Fruit fly (Drosophila melanogaster) whole organism, embryonic: ENCODE measurements around the gene Ssl2.
A peak's percentile ranks its signal among the peaks of the same experiment; 100 is the strongest.

Experiments used
- ATbp ChIP-seq: fragments of 200-800 bp; sonication (Bioruptor generic); optimal IDR thresholded peaks from 2 replicates; lab custom pipeline; 2017; ENCODE audit warnings: missing biosample characterization, mild to moderate bottlenecking, missing genetic modification characterization, missing genetic modification reagents
- Asciz ChIP-seq: fragments of 200-800 bp; sonication (Bioruptor generic); optimal IDR thresholded peaks from 2 replicates; lab custom pipeline; 2017; ENCODE audit warnings: missing biosample characterization, mild to moderate bottlenecking, missing genetic modification characterization, missing genetic modification reagents
- B-H2 ChIP-seq: fragments of 200-800 bp; sonication (Bioruptor generic); optimal IDR thresholded peaks from 2 replicates; lab custom pipeline; 2018; ENCODE audit warnings: missing biosample characterization, mild to moderate bottlenecking, missing genetic modification characterization
- BEAF-32 ChIP-seq: fragments of 200-800 bp; sonication (Bioruptor generic); optimal IDR thresholded peaks from 3 replicates; lab custom pipeline; 2017; ENCODE audit warnings: missing biosample characterization, missing genetic modification characterization, mild to moderate bottlenecking, moderate library complexity, missing genetic modification reagents
- CG10209 ChIP-seq: fragments of 200-800 bp; sonication (Bioruptor generic); optimal IDR thresholded peaks from 3 replicates; lab custom pipeline; 2017; ENCODE audit warnings: missing biosample characterization, mild to moderate bottlenecking, missing genetic modification characterization, missing genetic modification reagents
- CG1024 ChIP-seq: fragments of 200-800 bp; sonication (Bioruptor generic); IDR thresholded peaks from 2 replicates; pipeline ENCODE4 v1.3.6; 2022; ENCODE audit warnings: missing biosample characterization, missing genetic modification characterization
- CG10321 ChIP-seq: fragments of 200-800 bp; sonication (Bioruptor generic); IDR thresholded peaks from 2 replicates; pipeline ENCODE4 v1.3.6; 2022; ENCODE audit warnings: missing biosample characterization, missing genetic modification characterization
- CG12744 ChIP-seq: fragments of 200-800 bp; sonication (Bioruptor generic); optimal IDR thresholded peaks from 2 replicates; lab custom pipeline; 2016; ENCODE audit warnings: missing biosample characterization, missing genetic modification characterization
- CG13287 ChIP-seq: fragments of 200-800 bp; sonication (Bioruptor generic); IDR thresholded peaks from 2 replicates; pipeline ENCODE4 v1.3.6; 2022; ENCODE audit warnings: missing biosample characterization, missing genetic modification characterization; ENCODE audit not compliant: partially characterized antibody
- CG15601 ChIP-seq: fragments of 200-800 bp; sonication (Bioruptor generic); optimal IDR thresholded peaks from 3 replicates; lab custom pipeline; 2019; ENCODE audit warnings: missing biosample characterization, mild to moderate bottlenecking, missing genetic modification characterization, moderate library complexity
- CG18011 ChIP-seq: fragments of 200-800 bp; sonication (Bioruptor generic); optimal IDR thresholded peaks from 2 replicates; lab custom pipeline; 2017; ENCODE audit warnings: missing biosample characterization, missing genetic modification characterization, mild to moderate bottlenecking, moderate library complexity, missing genotype
- CG2129 ChIP-seq: fragments of 200-800 bp; sonication (Bioruptor generic); IDR thresholded peaks from 2 replicates; pipeline ENCODE4 v1.3.6; 2022; ENCODE audit warnings: missing biosample characterization, missing genetic modification characterization; ENCODE audit not compliant: partially characterized antibody
- CG7786 ChIP-seq: fragments of 200-800 bp; sonication (Bioruptor generic); optimal IDR thresholded peaks from 2 replicates; lab custom pipeline; 2016; ENCODE audit warnings: missing biosample characterization, missing genetic modification characterization
- CG8944 ChIP-seq: fragments of 200-800 bp; sonication (Bioruptor generic); optimal IDR thresholded peaks from 3 replicates; lab custom pipeline; 2016; ENCODE audit warnings: missing biosample characterization, missing genetic modification characterization
- Dll ChIP-seq: fragments of 200-800 bp; sonication (Bioruptor generic); IDR thresholded peaks from 4 replicates; pipeline ENCODE4 v1.3.6; 2022; ENCODE audit warnings: missing biosample characterization, missing genetic modification characterization; ENCODE audit not compliant: partially characterized antibody
- Dp ChIP-seq: fragments of 200-800 bp; sonication (Bioruptor generic); optimal IDR thresholded peaks from 2 replicates; lab custom pipeline; 2018; ENCODE audit warnings: missing biosample characterization, mild to moderate bottlenecking, missing genetic modification characterization, moderate library complexity
- Dref ChIP-seq: fragments of 200-800 bp; sonication (Bioruptor generic); IDR thresholded peaks from 2 replicates; pipeline ENCODE4 v1.3.6; 2022; ENCODE audit warnings: missing biosample characterization, missing genetic modification characterization
- E2f1 ChIP-seq: fragments of 200-800 bp; sonication (Bioruptor generic); IDR thresholded peaks from 2 replicates; pipeline ENCODE4 v1.3.6; 2022; ENCODE audit warnings: missing biosample characterization, missing genetic modification characterization
- MBD-R2 ChIP-seq: fragments of 200-800 bp; sonication (Bioruptor generic); IDR thresholded peaks from 2 replicates; pipeline ENCODE4 v1.3.6; 2022; ENCODE audit warnings: missing biosample characterization, missing genetic modification characterization
- Med ChIP-seq: fragments of 200-800 bp; sonication (Bioruptor generic); peaks from one replicate; lab custom pipeline; 2016; ENCODE audit warnings: missing biosample characterization, missing genetic modification characterization, mild to moderate bottlenecking, inconsistent platforms, moderate library complexity
- NC2α ChIP-seq: fragments of 200-800 bp; sonication (Bioruptor generic); optimal IDR thresholded peaks from 2 replicates; lab custom pipeline; 2016; ENCODE audit warnings: missing biosample characterization, missing genetic modification characterization
- Opbp ChIP-seq: fragments of 200-800 bp; sonication (Bioruptor generic); IDR thresholded peaks from 3 replicates; pipeline ENCODE4 v1.3.6; 2022; ENCODE audit warnings: missing biosample characterization, missing genetic modification characterization; ENCODE audit not compliant: partially characterized antibody
- PHDP ChIP-seq: fragments of 200-800 bp; sonication (Bioruptor generic); optimal IDR thresholded peaks from 3 replicates; lab custom pipeline; 2018; ENCODE audit warnings: missing biosample characterization, mild to moderate bottlenecking, missing genetic modification characterization, moderate library complexity
- Poxn ChIP-seq: fragments of 200-800 bp; sonication (Bioruptor generic); IDR thresholded peaks from 2 replicates; pipeline ENCODE4 v1.3.6; 2022; ENCODE audit warnings: missing biosample characterization, missing genetic modification characterization
- Ravus ChIP-seq: fragments of 200-800 bp; sonication (Bioruptor generic); IDR thresholded peaks from 2 replicates; pipeline ENCODE4 v1.3.6; 2022; ENCODE audit warnings: missing biosample characterization, missing genetic modification characterization
- Rfx ChIP-seq: fragments of 200-800 bp; sonication (Bioruptor generic); IDR thresholded peaks from 2 replicates; pipeline ENCODE4 v1.3.6; 2022; ENCODE audit warnings: missing biosample characterization, missing genetic modification characterization
- Scr ChIP-seq: fragments of 200-800 bp; sonication (Bioruptor generic); IDR thresholded peaks from 2 replicates; pipeline ENCODE4 v1.3.6; 2022; ENCODE audit warnings: missing biosample characterization, missing genetic modification characterization; ENCODE audit not compliant: partially characterized antibody
- Side ChIP-seq: fragments of 200-800 bp; sonication (Bioruptor generic); optimal IDR thresholded peaks from 2 replicates; lab custom pipeline; 2016; ENCODE audit warnings: missing biosample characterization, missing genetic modification characterization
- Sry-δ ChIP-seq: fragments of 200-800 bp; sonication (Bioruptor generic); optimal IDR thresholded peaks from 2 replicates; lab custom pipeline; 2016; ENCODE audit warnings: missing biosample characterization, missing genetic modification characterization
- bab2 ChIP-seq: fragments of 200-800 bp; sonication (Bioruptor generic); optimal IDR thresholded peaks from 2 replicates; lab custom pipeline; 2016; ENCODE audit warnings: missing biosample characterization, missing genetic modification characterization
- bbx ChIP-seq: fragments of 200-800 bp; sonication (Bioruptor generic); IDR thresholded peaks from 2 replicates; pipeline ENCODE4 v1.3.6; 2022; ENCODE audit warnings: missing biosample characterization, missing genetic modification characterization; ENCODE audit not compliant: partially characterized antibody
- btn ChIP-seq: fragments of 200-800 bp; sonication (Bioruptor generic); optimal IDR thresholded peaks from 2 replicates; lab custom pipeline; 2016; ENCODE audit warnings: missing biosample characterization, missing genetic modification characterization
- chif ChIP-seq, 2 experiments: fragments of 200-800 bp; sonication (Bioruptor generic); optimal IDR thresholded peaks; 3 replicates each; lab custom pipeline; 2016; ENCODE audit warnings: missing biosample characterization in 2 of 2, missing genetic modification characterization in 2 of 2
- chinmo ChIP-seq: fragments of 200-800 bp; sonication (Bioruptor generic); IDR thresholded peaks from 4 replicates; pipeline ENCODE4 v1.3.6; 2022; ENCODE audit warnings: missing biosample characterization, missing genetic modification characterization; ENCODE audit not compliant: partially characterized antibody
- ci ChIP-seq: fragments of 200-800 bp; sonication (Bioruptor generic); IDR thresholded peaks from 3 replicates; pipeline ENCODE4 v1.3.6; 2022; ENCODE audit warnings: missing biosample characterization, missing genetic modification characterization
- dpn ChIP-seq, 2 experiments: fragments of 200-800 bp; sonication (Bioruptor generic); optimal IDR thresholded peaks; 3 replicates each; lab custom pipeline; 2016; ENCODE audit warnings: missing biosample characterization in 2 of 2, missing genetic modification characterization in 2 of 2
- emc ChIP-seq: fragments of 200-800 bp; sonication (Bioruptor generic); optimal IDR thresholded peaks from 2 replicates; lab custom pipeline; 2016; ENCODE audit warnings: missing biosample characterization, missing genetic modification characterization
- fru ChIP-seq: fragments of >200 bp; optimal IDR thresholded peaks from 2 replicates; lab custom pipeline; 2017
- lab ChIP-seq: fragments of 200-800 bp; sonication (Bioruptor generic); optimal IDR thresholded peaks from 3 replicates; lab custom pipeline; 2017; ENCODE audit warnings: missing biosample characterization, missing genetic modification characterization, mild to moderate bottlenecking, moderate library complexity, missing genetic modification reagents
- pzg ChIP-seq: fragments of 200-800 bp; sonication (Bioruptor generic); optimal IDR thresholded peaks from 3 replicates; lab custom pipeline; 2018; ENCODE audit warnings: missing biosample characterization, mild to moderate bottlenecking, missing genetic modification characterization, moderate library complexity
- sd ChIP-seq: fragments of 200-800 bp; sonication (Bioruptor generic); optimal IDR thresholded peaks from 3 replicates; lab custom pipeline; 2018; ENCODE audit warnings: missing biosample characterization, mild to moderate bottlenecking, missing genetic modification characterization, moderate library complexity
- shn ChIP-seq: fragments of 200-800 bp; sonication (Bioruptor generic); optimal IDR thresholded peaks from 3 replicates; lab custom pipeline; 2016; ENCODE audit warnings: missing biosample characterization, missing genetic modification characterization
- sqz ChIP-seq: fragments of 200-800 bp; sonication (Bioruptor generic); optimal IDR thresholded peaks from 3 replicates; lab custom pipeline; 2018; ENCODE audit warnings: missing biosample characterization, mild to moderate bottlenecking, missing genetic modification characterization
- yki ChIP-seq: fragments of >200 bp; optimal IDR thresholded peaks from 3 replicates; lab custom pipeline; 2018
- zen2 ChIP-seq: fragments of 200-800 bp; sonication (Bioruptor generic); IDR thresholded peaks from 3 replicates; pipeline ENCODE4 v1.3.6; 2022; ENCODE audit warnings: missing biosample characterization, missing genetic modification characterization; ENCODE audit not compliant: partially characterized antibody

Gene Ssl2

dm6 chr3R:29054047-29054446, 21.6 kb upstream of the Ssl2 start, which contains the start of gene CG11843:
TSS of gene CG11843 (plus strand) at chr3R:29054347.
- TF ChIP-seq NC2α (GFP tag; lab: Kevin White, UChicago) (no peak), dpn (GFP tag; optimal IDR thresholded peaks at IDR 0.05; lab: Kevin White, UChicago) (no peak), sd (tag; lab: Kevin White, UChicago) (no peak), fru (lab: Kevin White, UChicago) (no peak), CG2129 (GFP tag; lab: Robert Waterston, UW) (no peak), chif (GFP tag; optimal IDR thresholded peaks at IDR 0.05; lab: Kevin White, UChicago) (no peak), Asciz (GFP tag; lab: Kevin White, UChicago) (no peak), CG18011 (GFP tag; lab: Kevin White, UChicago) (no peak), CG15601 (tag; lab: Kevin White, UChicago) (no peak), Rfx (no peak), lab (GFP tag; lab: Kevin White, UChicago) (no peak), Opbp (no peak)

dm6 chr3R:29052380-29052779, 19.9 kb upstream of the Ssl2 start, which contains the start of gene CG11842:
TSS of gene CG11842 (plus strand) at chr3R:29052680.
- TF ChIP-seq shn (GFP tag; lab: Kevin White, UChicago) (no peak), Side (GFP tag; lab: Kevin White, UChicago) (no peak), CG8944 (GFP tag; lab: Kevin White, UChicago) (no peak), Rfx (no peak), bab2 (GFP tag; lab: Kevin White, UChicago) (no peak), E2f1 (GFP tag; lab: Robert Waterston, UW) (no peak), PHDP (tag; lab: Kevin White, UChicago) (no peak), CG7786 (GFP tag; lab: Kevin White, UChicago) (no peak)

- TF ChIP-seq CG13287 (GFP tag; lab: Robert Waterston, UW) (no peak), ci (GFP tag; lab: Robert Waterston, UW) (no peak), PHDP (tag; lab: Kevin White, UChicago) (no peak), CG1024 (GFP tag; lab: Robert Waterston, UW) (no peak), CG10321 (GFP tag; lab: Robert Waterston, UW) (no peak), chinmo (no peak), Poxn (no peak), emc (GFP tag; lab: Kevin White, UChicago) (no peak), B-H2 (no peak), Ravus (GFP tag; lab: Robert Waterston, UW) (no peak), sqz (GFP tag; lab: Kevin White, UChicago) (no peak)
- TF ChIP-seq, all 482 proteins: peak for 0
These were observed 18.3 kb upstream of the Ssl2 start, which contains the start of gene CG11841 for dm6 chr3R:29050756-29051155. TSS of gene CG11841 (plus strand) at chr3R:29051056.

- TF ChIP-seq Med (GFP tag; lab: Kevin White, UChicago) (peak; percentile 28), Dll (GFP tag; lab: Robert Waterston, UW) (peak; percentile 49; the same call in 1 of the 4 replicates), pzg (GFP tag; lab: Kevin White, UChicago) (peak; percentile 14), CG10209 (GFP tag; lab: Kevin White, UChicago) (no peak), Scr (peak; percentile 42), MBD-R2 (peak; percentile 50; the same call in 1 of the 2 replicates), Rfx (no peak), BEAF-32 (GFP tag; lab: Kevin White, UChicago) (peak; percentile 29), Dp (GFP tag; lab: Kevin White, UChicago) (peak; percentile 5), ATbp (GFP tag; lab: Kevin White, UChicago) (no peak), bbx (peak; percentile 48; the same call in 1 of the 2 replicates), zen2 (GFP tag; lab: Robert Waterston, UW) (0 out of 3 replicates have a peak, but pooled peaks have one; percentile 4), Dref (peak; percentile 49), Opbp (no peak), btn (GFP tag; lab: Kevin White, UChicago) (no peak), CG12744 (no peak), Sry-δ (GFP tag; lab: Kevin White, UChicago) (peak; percentile 2), yki (lab: Kevin White, UChicago) (no peak)
These were observed 16.7 kb upstream of the Ssl2 start, which contains the start of gene CG11837 for dm6 chr3R:29049055-29049722. TSS of gene CG11837 (plus strand) at chr3R:29049493.
